Fruit fly (Drosophila melanogaster) whole organism, prepupa: ENCODE results near the gene CG33688.

Experiments
- Blimp-1 ChIP-seq: fragments of 200-800 bp; sonication (Bioruptor generic); optimal IDR thresholded peaks from 3 replicates; lab custom pipeline; 2017; ENCODE audit warnings: missing biosample characterization, missing genetic modification characterization, mild to moderate bottlenecking, moderate library complexity, missing genetic modification reagents
- CG10631 ChIP-seq: fragments of 200-800 bp; sonication (Bioruptor generic); optimal IDR thresholded peaks from 2 replicates; lab custom pipeline; 2016; ENCODE audit warnings: missing biosample characterization, missing genetic modification characterization
- CG10669 ChIP-seq: fragments of 200-800 bp; sonication (Bioruptor generic); optimal IDR thresholded peaks from 3 replicates; lab custom pipeline; 2018; ENCODE audit warnings: missing biosample characterization, mild to moderate bottlenecking, missing genetic modification characterization, moderate library complexity
- CG11294 ChIP-seq: fragments of 200-800 bp; sonication (Bioruptor generic); IDR thresholded peaks from 2 replicates; pipeline ENCODE4 v1.3.6; 2022; ENCODE audit warnings: missing biosample characterization, missing genetic modification characterization
- CG11762 ChIP-seq: fragments of 200-800 bp; sonication (Bioruptor generic); optimal IDR thresholded peaks from 3 replicates; lab custom pipeline; 2016; ENCODE audit warnings: missing biosample characterization, missing genetic modification characterization; ENCODE audit not compliant: insufficient read depth
- CG15336 ChIP-seq: fragments of 200-800 bp; sonication (Bioruptor generic); IDR thresholded peaks from 2 replicates; pipeline ENCODE4 v1.3.6; 2022; ENCODE audit warnings: missing biosample characterization, missing genetic modification characterization
- CG1621 ChIP-seq: fragments of 200-800 bp; sonication (Bioruptor generic); optimal IDR thresholded peaks from 3 replicates; lab custom pipeline; 2018; ENCODE audit warnings: missing biosample characterization, mild to moderate bottlenecking, missing genetic modification characterization
- CG16779 ChIP-seq: fragments of 200-800 bp; sonication (Bioruptor generic); optimal IDR thresholded peaks from 3 replicates; lab custom pipeline; 2017; ENCODE audit warnings: missing biosample characterization, mild to moderate bottlenecking, missing genetic modification characterization
- CG31627 ChIP-seq: fragments of 200-800 bp; sonication (Bioruptor generic); optimal IDR thresholded peaks from 3 replicates; lab custom pipeline; 2016; ENCODE audit warnings: missing biosample characterization, missing genetic modification characterization
- CG32006 ChIP-seq: fragments of 200-800 bp; sonication (Bioruptor generic); optimal IDR thresholded peaks from 3 replicates; lab custom pipeline; 2017; ENCODE audit warnings: missing biosample characterization, mild to moderate bottlenecking, missing genetic modification characterization
- CG34406 ChIP-seq: fragments of 200-800 bp; sonication (Bioruptor generic); optimal IDR thresholded peaks from 3 replicates; lab custom pipeline; 2016; ENCODE audit warnings: missing biosample characterization, missing genetic modification characterization
- CG3919 ChIP-seq: fragments of 200-800 bp; sonication (Bioruptor generic); optimal IDR thresholded peaks from 3 replicates; lab custom pipeline; 2016; ENCODE audit warnings: missing biosample characterization, missing genetic modification characterization
- CG6163 ChIP-seq: fragments of 200-800 bp; sonication (Bioruptor generic); IDR thresholded peaks from 3 replicates; pipeline ENCODE4 v1.3.6; 2022; ENCODE audit warnings: missing biosample characterization, missing genetic modification characterization
- CG6276 ChIP-seq: fragments of 200-800 bp; sonication (Bioruptor generic); optimal IDR thresholded peaks from 2 replicates; lab custom pipeline; 2017; ENCODE audit warnings: missing biosample characterization, mild to moderate bottlenecking, missing genetic modification characterization
- CG6792 ChIP-seq: fragments of 200-800 bp; sonication (Bioruptor generic); optimal IDR thresholded peaks from 3 replicates; lab custom pipeline; 2016; ENCODE audit warnings: missing biosample characterization, missing genetic modification characterization
- CG6808 ChIP-seq: fragments of 200-800 bp; sonication (Bioruptor generic); optimal IDR thresholded peaks from 3 replicates; lab custom pipeline; 2017; ENCODE audit warnings: missing biosample characterization, missing genetic modification characterization, mild to moderate bottlenecking, moderate library complexity, missing genetic modification reagents
- CG7368 ChIP-seq: fragments of 200-800 bp; sonication (Bioruptor generic); optimal IDR thresholded peaks from 3 replicates; lab custom pipeline; 2016; ENCODE audit warnings: missing biosample characterization, missing genetic modification characterization
- CG8119 ChIP-seq: fragments of 200-800 bp; sonication (Bioruptor generic); IDR thresholded peaks from 3 replicates; pipeline ENCODE4 v1.3.6; 2022; ENCODE audit warnings: missing biosample characterization, missing genetic modification characterization
- CG8632 ChIP-seq: fragments of 200-800 bp; sonication (Bioruptor generic); optimal IDR thresholded peaks from 3 replicates; lab custom pipeline; 2016; ENCODE audit warnings: missing biosample characterization, missing genetic modification characterization
- CG9139 ChIP-seq: fragments of 200-800 bp; sonication (Bioruptor generic); optimal IDR thresholded peaks from 3 replicates; lab custom pipeline; 2017; ENCODE audit warnings: missing biosample characterization, mild to moderate bottlenecking, missing genetic modification characterization
- Eip75B ChIP-seq: fragments of 200-800 bp; sonication (Bioruptor generic); optimal IDR thresholded peaks from 3 replicates; lab custom pipeline; 2016; ENCODE audit warnings: missing biosample characterization, missing genetic modification characterization
- Eip78C ChIP-seq: fragments of 200-800 bp; sonication (Bioruptor generic); peaks from one replicate; lab custom pipeline; 2016; ENCODE audit warnings: missing biosample characterization, missing genetic modification characterization
- Ets96B ChIP-seq: fragments of 200-800 bp; optimal IDR thresholded peaks from 2 replicates; lab custom pipeline; 2019; ENCODE audit warnings: missing biosample characterization, mild to moderate bottlenecking, missing genetic modification characterization, moderate library complexity
- Gug ChIP-seq: fragments of 200-800 bp; sonication (Bioruptor generic); IDR thresholded peaks from 2 replicates; pipeline ENCODE4 v1.3.6; 2022; ENCODE audit warnings: missing biosample characterization, missing genetic modification characterization
- Hr38 ChIP-seq: sonication (Bioruptor generic); optimal IDR thresholded peaks from 2 replicates; lab custom pipeline; 2016; ENCODE audit warnings: missing biosample characterization, missing genetic modification characterization
- Lpt ChIP-seq: fragments of 200-800 bp; sonication (Bioruptor generic); optimal IDR thresholded peaks from 3 replicates; lab custom pipeline; 2016; ENCODE audit warnings: missing biosample characterization, missing genetic modification characterization
- Met ChIP-seq: fragments of 200-800 bp; sonication (Bioruptor generic); optimal IDR thresholded peaks from 3 replicates; lab custom pipeline; 2016; ENCODE audit warnings: missing biosample characterization, missing genetic modification characterization
- OdsH ChIP-seq: fragments of 200-800 bp; sonication (Bioruptor generic); optimal IDR thresholded peaks from 3 replicates; lab custom pipeline; 2016; ENCODE audit warnings: missing biosample characterization, missing genetic modification characterization
- Sox14 ChIP-seq: fragments of 200-800 bp; sonication (Bioruptor generic); optimal IDR thresholded peaks from 3 replicates; lab custom pipeline; 2016; ENCODE audit warnings: missing biosample characterization, missing genetic modification characterization
- Sox15 ChIP-seq: fragments of 200-800 bp; sonication (Bioruptor generic); optimal IDR thresholded peaks from 3 replicates; lab custom pipeline; 2016; ENCODE audit warnings: missing biosample characterization, missing genetic modification characterization
- achi ChIP-seq: fragments of 200-800 bp; sonication (Bioruptor generic); optimal IDR thresholded peaks from 3 replicates; lab custom pipeline; 2016; ENCODE audit warnings: missing biosample characterization, missing genetic modification characterization
- acj6 ChIP-seq: fragments of 200-800 bp; sonication (Bioruptor generic); optimal IDR thresholded peaks from 3 replicates; lab custom pipeline; 2016; ENCODE audit warnings: missing biosample characterization, missing genetic modification characterization
- cyc ChIP-seq: fragments of 200-800 bp; sonication (Bioruptor generic); optimal IDR thresholded peaks from 3 replicates; lab custom pipeline; 2016; ENCODE audit warnings: missing biosample characterization, missing genetic modification characterization
- dac ChIP-seq: fragments of 200-800 bp; sonication (Bioruptor generic); optimal IDR thresholded peaks from 2 replicates; lab custom pipeline; 2017; ENCODE audit warnings: missing biosample characterization, mild to moderate bottlenecking, missing genetic modification characterization
- eg ChIP-seq: fragments of 200-800 bp; sonication (Bioruptor generic); IDR thresholded peaks from 3 replicates; pipeline ENCODE4 v1.3.6; 2022; ENCODE audit warnings: missing biosample characterization, missing genetic modification characterization
- esn ChIP-seq: fragments of 200-800 bp; sonication (Bioruptor generic); optimal IDR thresholded peaks from 2 replicates; lab custom pipeline; 2016; ENCODE audit warnings: missing biosample characterization, mild to moderate bottlenecking, missing genetic modification characterization, moderate library complexity
- fd59A ChIP-seq: fragments of 200-800 bp; sonication (Bioruptor generic); optimal IDR thresholded peaks from 2 replicates; lab custom pipeline; 2017; ENCODE audit warnings: missing biosample characterization, mild to moderate bottlenecking, missing genetic modification characterization, missing genetic modification reagents
- fd85E ChIP-seq: fragments of 200-800 bp; sonication (Bioruptor generic); optimal IDR thresholded peaks from 3 replicates; lab custom pipeline; 2016; ENCODE audit warnings: missing biosample characterization, missing genetic modification characterization
- fkh ChIP-seq: fragments of 200-800 bp; sonication (Bioruptor generic); optimal IDR thresholded peaks from 3 replicates; lab custom pipeline; 2017; ENCODE audit warnings: missing biosample characterization, mild to moderate bottlenecking, missing genetic modification characterization, moderate library complexity
- lz ChIP-seq: fragments of 200-800 bp; sonication (Bioruptor generic); optimal IDR thresholded peaks from 3 replicates; lab custom pipeline; 2016; ENCODE audit warnings: missing biosample characterization, missing genetic modification characterization
- net ChIP-seq: fragments of 200-800 bp; sonication (Bioruptor generic); optimal IDR thresholded peaks from 3 replicates; lab custom pipeline; 2016; ENCODE audit warnings: missing biosample characterization, missing genetic modification characterization
- pdm3 ChIP-seq: fragments of 200-800 bp; sonication (Bioruptor generic); optimal IDR thresholded peaks from 3 replicates; lab custom pipeline; 2016; ENCODE audit warnings: missing biosample characterization, missing genetic modification characterization
- salr ChIP-seq, 2 experiments: fragments of 200-800 bp; sonication (Bioruptor generic); optimal IDR thresholded peaks; 3 replicates each; lab custom pipeline; 2016 to 2018; ENCODE audit warnings: missing biosample characterization in 2 of 2, missing genetic modification characterization in 2 of 2, mild to moderate bottlenecking in 1 of 2
- spab ChIP-seq: fragments of 200-800 bp; sonication (Bioruptor generic); optimal IDR thresholded peaks from 2 replicates; lab custom pipeline; 2017; ENCODE audit warnings: missing biosample characterization, mild to moderate bottlenecking, missing genetic modification characterization, missing genetic modification reagents
- ss ChIP-seq, 2 experiments: fragments of 200-800 bp; sonication (Bioruptor generic); optimal IDR thresholded peaks; 2 replicates in 1 of 2; 3 replicates in 1 of 2; lab custom pipeline; 2017 to 2018; ENCODE audit warnings: mild to moderate bottlenecking in 2 of 2, missing biosample characterization in 2 of 2, missing genetic modification characterization in 2 of 2, moderate library complexity in 1 of 2
- svp ChIP-seq: fragments of 200-800 bp; sonication (Bioruptor generic); peaks from one replicate; lab custom pipeline; 2016; ENCODE audit warnings: missing biosample characterization, missing genetic modification characterization
- topi ChIP-seq: fragments of 200-800 bp; sonication (Bioruptor generic); optimal IDR thresholded peaks from 3 replicates; lab custom pipeline; 2016; ENCODE audit warnings: missing biosample characterization, missing genetic modification characterization

CG33688 gene

DNA sequence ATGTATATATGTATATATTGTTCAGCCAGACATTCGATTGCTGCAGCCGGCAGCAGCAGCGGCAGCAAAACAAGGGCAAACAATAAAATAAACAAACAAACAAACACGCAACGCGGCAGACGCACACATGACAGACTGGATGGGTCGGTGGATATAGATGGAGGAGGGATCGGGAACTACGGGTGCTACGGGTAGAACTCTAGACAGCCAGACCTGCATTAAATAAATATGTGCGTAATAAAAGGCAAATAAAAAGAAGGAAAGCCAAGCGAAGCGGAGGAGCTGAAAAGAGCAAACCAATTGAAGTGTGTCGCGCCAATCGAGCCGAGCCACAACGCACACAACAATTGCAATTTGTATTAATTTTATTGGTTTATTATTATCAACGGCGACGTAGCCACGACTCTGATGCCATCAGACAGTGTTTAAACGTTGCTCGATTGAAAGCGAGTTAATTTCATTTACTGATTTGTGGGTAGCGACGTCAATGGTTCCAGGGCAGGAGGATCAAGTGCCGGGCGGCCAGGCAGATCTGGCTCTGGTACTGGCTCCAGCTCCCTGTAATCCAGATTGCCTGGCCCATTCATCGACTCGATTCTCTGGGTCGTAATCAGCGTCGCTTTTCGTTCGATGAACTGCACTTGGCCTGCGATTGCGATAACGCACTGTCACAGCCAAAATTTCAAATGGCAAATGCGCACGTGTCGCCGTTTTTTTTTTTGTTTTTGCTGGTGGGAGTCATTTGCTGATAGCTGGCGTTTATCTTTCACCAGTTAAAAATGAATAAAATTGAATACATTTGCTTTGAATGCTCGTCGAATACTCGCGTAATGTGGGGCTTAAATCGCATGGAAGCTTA, 4.9 kb upstream of the CG33688 start (continued):
- TF ChIP-seq CG10631 (GFP tag; lab: Kevin White, UChicago) = peak; percentile 53
- peak; percentile 71 for TF ChIP-seq CG8632 (GFP tag; lab: Kevin White, UChicago)
- no peak for TF ChIP-seq dac (GFP tag; lab: Kevin White, UChicago)
- TF ChIP-seq fd59A (GFP tag; lab: Kevin White, UChicago) = peak; percentile 42
- no peak for TF ChIP-seq Hr38
- peak; percentile 53 for TF ChIP-seq fkh (GFP tag; lab: Kevin White, UChicago)
- peak; percentile 47 for TF ChIP-seq CG16779 (tag; lab: Kevin White, UChicago)
- TF ChIP-seq achi = peak; percentile 67
- peak; percentile 53; the same call in 1 of the 3 replicates for TF ChIP-seq CG8119 (GFP tag; lab: Robert Waterston, UW)
- TF ChIP-seq net (GFP tag; lab: Kevin White, UChicago) = peak; percentile 77
- peak; percentile 81 for TF ChIP-seq CG6276
- peak; percentile 73 for TF ChIP-seq CG3919 (GFP tag; lab: Kevin White, UChicago)
- peak; percentile 77 for TF ChIP-seq CG6163 (GFP tag; lab: Robert Waterston, UW)
- peak; percentile 45 for TF ChIP-seq fd85E (GFP tag; lab: Kevin White, UChicago)
- TF ChIP-seq Gug (GFP tag; lab: Robert Waterston, UW) = peak; percentile 59
- TF ChIP-seq CG10669 (GFP tag; lab: Kevin White, UChicago) = peak; percentile 75
- peak; percentile 22 for TF ChIP-seq CG11762 (GFP tag; lab: Kevin White, UChicago)
- peak; percentile 75 for TF ChIP-seq spab (GFP tag; lab: Kevin White, UChicago)
- TF ChIP-seq esn (GFP tag; lab: Kevin White, UChicago) = peak; percentile 60
- TF ChIP-seq acj6 (GFP tag; lab: Kevin White, UChicago) = peak; percentile 39
- TF ChIP-seq CG1621 (tag; lab: Kevin White, UChicago) = peak; percentile 81
- peak; percentile 38 for TF ChIP-seq Met (GFP tag; lab: Kevin White, UChicago)
- TF ChIP-seq Ets96B = peak; percentile 65
- peak; percentile 62 for TF ChIP-seq pdm3 (GFP tag; lab: Kevin White, UChicago)

DNA sequence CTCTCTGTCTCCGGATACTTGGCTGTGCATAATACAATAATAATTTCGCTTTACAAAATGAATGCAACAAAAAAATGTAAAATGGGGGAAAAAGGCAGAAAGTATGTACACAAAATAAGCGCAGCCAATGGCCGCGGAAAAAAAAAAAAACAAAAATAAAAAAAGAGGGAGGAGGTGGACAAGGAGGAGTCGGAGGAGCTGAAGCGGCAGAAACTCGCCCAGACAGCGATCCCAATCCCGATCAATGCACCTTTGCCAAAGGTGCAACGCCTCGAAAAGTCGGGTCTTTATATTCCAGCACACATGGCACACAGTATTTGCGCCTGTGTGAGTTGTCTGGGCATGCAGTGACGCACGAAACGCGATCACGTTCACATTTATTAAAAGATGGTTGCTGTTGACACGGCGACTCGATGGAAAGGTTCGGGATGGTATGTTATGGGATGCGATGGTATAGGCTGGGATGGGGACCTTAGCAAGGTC, 3.5 kb upstream of the CG33688 start:
- TF ChIP-seq fd59A (GFP tag; lab: Kevin White, UChicago) (no peak), svp (GFP tag; lab: Kevin White, UChicago) (peak; percentile 97), Sox15 (GFP tag; lab: Kevin White, UChicago) (no peak), spab (GFP tag; lab: Kevin White, UChicago) (peak; percentile 57), pdm3 (GFP tag; lab: Kevin White, UChicago) (peak; percentile 25), CG1621 (tag; lab: Kevin White, UChicago) (peak; percentile 31), Eip75B (peak; percentile 66), CG7368 (peak; percentile 29), CG6163 (GFP tag; lab: Robert Waterston, UW) (peak; percentile 52), CG16779 (tag; lab: Kevin White, UChicago) (peak; percentile 43), CG34406 (GFP tag; lab: Kevin White, UChicago) (peak; percentile 31), CG31627 (GFP tag; lab: Kevin White, UChicago) (no peak), topi (GFP tag; lab: Kevin White, UChicago) (peak; percentile 53), net (GFP tag; lab: Kevin White, UChicago) (peak; percentile 32), CG32006 (GFP tag; lab: Kevin White, UChicago) (no peak), CG11762 (GFP tag; lab: Kevin White, UChicago) (no peak), salr (GFP tag; optimal IDR thresholded peaks at IDR 0.05; lab: Kevin White, UChicago) (no peak), CG6792 (GFP tag; lab: Kevin White, UChicago) (peak; percentile 48), CG6808 (peak; percentile 62), eg (GFP tag; lab: Robert Waterston, UW) (no peak; the same call in 2 of the 3 replicates), Eip78C (peak; percentile 93), Lpt (GFP tag; lab: Kevin White, UChicago) (peak; percentile 68), lz (GFP tag; lab: Kevin White, UChicago) (peak; percentile 26), fd85E (GFP tag; lab: Kevin White, UChicago) (peak; percentile 38), cyc (GFP tag; lab: Kevin White, UChicago) (peak; percentile 1), CG15336 (no peak), CG11294 (GFP tag; lab: Robert Waterston, UW) (no peak), ss (GFP tag; optimal IDR thresholded peaks at IDR 0.05; lab: Kevin White, UChicago) (peak; percentile 71 to 80), CG9139 (GFP tag; lab: Kevin White, UChicago) (peak; percentile 41), Blimp-1 (peak; percentile 73), Sox14 (GFP tag; lab: Kevin White, UChicago) (peak; percentile 73), OdsH (GFP tag; lab: Kevin White, UChicago) (no peak)
